Worm (Caenorhabditis elegans) whole organism, L3 larva: Measurements from ENCODE around the gene klp-11.

Source experiments
- ZK546.5 ChIP-seq: sonication (generic microtip); optimal IDR thresholded peaks from 2 replicates; lab custom pipeline; 2017; ENCODE audit warnings: missing biosample characterization, missing genetic modification characterization
- elt-2 ChIP-seq: sonication (generic microtip); optimal IDR thresholded peaks from 2 replicates; lab custom pipeline; 2016; ENCODE audit warnings: missing genetic modification reagents, mild to moderate bottlenecking, missing genetic modification characterization, missing compliant biosample characterization
- nfya-1 ChIP-seq: sonication (generic microtip); optimal IDR thresholded peaks from 2 replicates; lab custom pipeline; 2017; ENCODE audit warnings: missing genetic modification characterization, mild to moderate bottlenecking, missing compliant biosample characterization, antibody characterized with exemption, moderate library complexity; ENCODE audit not compliant: insufficient read depth
- nhr-12 ChIP-seq: fragments of 150-350 bp; optimal IDR thresholded peaks from 2 replicates; lab custom pipeline; 2014; ENCODE audit warnings: missing biosample characterization, missing genetic modification characterization

DNA sequence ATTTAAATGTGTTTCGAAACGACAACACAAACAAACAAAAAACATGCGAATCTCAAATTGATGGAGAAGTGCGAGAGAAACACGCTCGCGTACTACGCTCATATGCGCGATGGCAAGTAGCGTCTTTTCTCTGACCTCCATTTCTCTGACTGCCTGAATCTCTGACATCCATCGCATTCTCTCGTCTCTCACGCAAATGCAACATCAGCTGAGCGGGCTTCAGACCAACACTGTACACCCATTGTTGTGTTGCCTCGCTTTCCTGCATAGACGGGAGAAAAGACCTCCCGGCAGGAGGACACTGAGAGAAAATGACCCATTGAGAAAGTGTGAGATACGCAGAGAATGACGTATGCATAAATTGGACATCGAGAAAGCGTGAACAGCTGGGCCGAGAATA is 20.3 kb upstream of the klp-11 start:
- no peak for TF ChIP-seq nhr-12
- peak; percentile 59 for TF ChIP-seq nfya-1 (tag; lab: Kevin White, UChicago)
- peak; percentile 44 for TF ChIP-seq elt-2 (tag; lab: Kevin White, UChicago)
- TF ChIP-seq ZK546.5: no peak
